Fruit fly (Drosophila melanogaster): ENCODE measurements around the gene sov.

Gene sov

dm6 chrX:6795987-6796691, 40.0 kb downstream of the sov start (continued):
- TF ChIP-seq CG11762 (GFP tag; optimal IDR thresholded peaks at IDR 0.05; ENCODE audit: insufficient read depth) (no peak), achi (GFP tag; optimal IDR thresholded peaks at IDR 0.05) (no peak), OdsH (GFP tag; optimal IDR thresholded peaks at IDR 0.05) (no peak)

- no peak for TF ChIP-seq Eip93F (GFP tag; optimal IDR thresholded peaks at IDR 0.05)
- no peak for TF ChIP-seq Eip75B (GFP tag; optimal IDR thresholded peaks at IDR 0.05)
- no peak for TF ChIP-seq CG16779 (tag; optimal IDR thresholded peaks at IDR 0.05)
Measured at dm6 chrX:6796972-6797371, 40.9 kb downstream of the sov start.

dm6 chrX:6799261-6800022, 43.3 kb downstream of the sov start:
- TF ChIP-seq fkh (GFP tag; optimal IDR thresholded peaks at IDR 0.05) (peak; percentile 17), CG6808 (GFP tag; optimal IDR thresholded peaks at IDR 0.05) (no peak), CG3032 (tag; optimal IDR thresholded peaks at IDR 0.05) (no peak)

- no peak for TF ChIP-seq Hr39 (GFP tag; optimal IDR thresholded peaks at IDR 0.05)
- no peak for TF ChIP-seq Blimp-1 (GFP tag; optimal IDR thresholded peaks at IDR 0.05)
- no peak for TF ChIP-seq Sox14 (GFP tag; optimal IDR thresholded peaks at IDR 0.05)
- no peak for TF ChIP-seq Sox102F (GFP tag; optimal IDR thresholded peaks at IDR 0.05)
- peak; percentile 45 for TF ChIP-seq fkh (GFP tag; optimal IDR thresholded peaks at IDR 0.05)
- no peak for TF ChIP-seq dsx (GFP tag; optimal IDR thresholded peaks at IDR 0.05; ENCODE audit: poor library complexity, severe bottlenecking)
- TF ChIP-seq Smox (GFP tag; optimal IDR thresholded peaks at IDR 0.05), result peak; percentile 8
- TF ChIP-seq fd85E (GFP tag; optimal IDR thresholded peaks at IDR 0.05), result no peak
- TF ChIP-seq CG9139 (GFP tag; optimal IDR thresholded peaks at IDR 0.05), result no peak
- TF ChIP-seq achi (GFP tag; optimal IDR thresholded peaks at IDR 0.05), result peak; percentile 7
- TF ChIP-seq Eip93F (GFP tag; optimal IDR thresholded peaks at IDR 0.05), result no peak
- TF ChIP-seq CG31627 (GFP tag; optimal IDR thresholded peaks at IDR 0.05), result no peak
- TF ChIP-seq Hr38 (GFP tag; optimal IDR thresholded peaks at IDR 0.05), result no peak
- TF ChIP-seq esn (GFP tag; optimal IDR thresholded peaks at IDR 0.05), result peak; percentile 27
- peak; percentile 15 for TF ChIP-seq pdm3 (GFP tag; optimal IDR thresholded peaks at IDR 0.05)
- TF ChIP-seq CG4318 (GFP tag; optimal IDR thresholded peaks at IDR 0.05), result no peak
- no peak for TF ChIP-seq CG8632 (GFP tag; optimal IDR thresholded peaks at IDR 0.05)
- no peak for TF ChIP-seq CG6163 (GFP tag; IDR thresholded peaks at IDR 0.05)
- peak; percentile 11 for TF ChIP-seq net (GFP tag; optimal IDR thresholded peaks at IDR 0.05)
- TF ChIP-seq Gug (GFP tag; IDR thresholded peaks at IDR 0.05), result no peak
- no peak for TF ChIP-seq CG6808 (GFP tag; optimal IDR thresholded peaks at IDR 0.05)
- TF ChIP-seq Ets21C (GFP tag; optimal IDR thresholded peaks at IDR 0.05), result no peak
- TF ChIP-seq CG11902 (GFP tag; optimal IDR thresholded peaks at IDR 0.05), result no peak
- TF ChIP-seq salr (GFP tag; optimal IDR thresholded peaks at IDR 0.05), result no peak
- no peak for TF ChIP-seq CG34406 (GFP tag; optimal IDR thresholded peaks at IDR 0.05)
- TF ChIP-seq Lpt (GFP tag; optimal IDR thresholded peaks at IDR 0.05), result no peak
- TF ChIP-seq Eip75B (GFP tag; optimal IDR thresholded peaks at IDR 0.05), result no peak
- TF ChIP-seq spab (GFP tag; optimal IDR thresholded peaks at IDR 0.05), result no peak
- 0 out of 3 replicates have a peak, but pooled peaks have one; percentile 22 for TF ChIP-seq eg (GFP tag; IDR thresholded peaks at IDR 0.05)
- no peak for TF ChIP-seq CG8319 (GFP tag; optimal IDR thresholded peaks at IDR 0.05)
- peak; percentile 74 for TF ChIP-seq svp (GFP tag)
- TF ChIP-seq cyc (GFP tag; optimal IDR thresholded peaks at IDR 0.05), result no peak
- TF ChIP-seq Eip78C (GFP tag), result peak; percentile 76
- TF ChIP-seq acj6 (GFP tag; optimal IDR thresholded peaks at IDR 0.05), result peak; percentile 39
- TF ChIP-seq CG7368 (GFP tag; optimal IDR thresholded peaks at IDR 0.05), result no peak
- TF ChIP-seq CG32006 (GFP tag; optimal IDR thresholded peaks at IDR 0.05), result peak; percentile 64
- no peak for TF ChIP-seq dac (GFP tag; optimal IDR thresholded peaks at IDR 0.05)
- TF ChIP-seq OdsH (GFP tag; optimal IDR thresholded peaks at IDR 0.05), result peak; percentile 33
- no peak for TF ChIP-seq CG3032 (tag; optimal IDR thresholded peaks at IDR 0.05)
- TF ChIP-seq Hr4 (GFP tag; optimal IDR thresholded peaks at IDR 0.05), result peak; percentile 33
Measured at dm6 chrX:6800726-6801296, 44.7 kb downstream of the sov start.

All from whole organism, prepupa.